Worm (Caenorhabditis elegans) whole organism, early embryonic: ENCODE data around the gene K10G4.10.
"Not testable (repeated sequence)": the region's sequence is repeated elsewhere in the genome, so short reads cannot be mapped to it uniquely, and the experiment has no call there.

Experiments used
- B0310.2 ChIP-seq: sonication (generic microtip); optimal IDR thresholded peaks from 2 replicates; lab custom pipeline; 2016; ENCODE audit warnings: mild to moderate bottlenecking, missing genetic modification characterization, missing compliant biosample characterization
- F13C5.2 ChIP-seq: sonication (generic microtip); optimal IDR thresholded peaks from 2 replicates; lab custom pipeline; 2017; ENCODE audit warnings: mild to moderate bottlenecking, missing genetic modification characterization, inconsistent platforms, missing compliant biosample characterization
- aly-1 ChIP-seq: sonication (generic microtip); optimal IDR thresholded peaks from 2 replicates; lab custom pipeline; 2016; ENCODE audit warnings: missing genetic modification characterization, missing compliant biosample characterization
- ama-1 ChIP-seq: fragments of 150-350 bp; optimal IDR thresholded peaks from 2 replicates; lab custom pipeline; 2014
- ceh-13 ChIP-seq: fragments of 200-800 bp; sonication (Bioruptor generic); optimal IDR thresholded peaks from 2 replicates; lab custom pipeline; 2018; ENCODE audit warnings: mild to moderate bottlenecking, missing genetic modification characterization, missing compliant biosample characterization
- ceh-36 ChIP-seq: sonication (generic microtip); optimal IDR thresholded peaks from 2 replicates; lab custom pipeline; 2016; ENCODE audit warnings: missing genetic modification characterization, inconsistent platforms, missing compliant biosample characterization
- ets-7 ChIP-seq: sonication (generic microtip); optimal IDR thresholded peaks from 2 replicates; lab custom pipeline; 2016; ENCODE audit warnings: missing genotype, missing genetic modification characterization, missing compliant biosample characterization
- flt-1 ChIP-seq: fragments of 200-800 bp; sonication (Bioruptor generic); IDR thresholded peaks from 2 replicates; pipeline ENCODE4 v1.3.6; 2022; ENCODE audit warnings: missing genetic modification characterization, missing compliant biosample characterization
- hmbx-1 ChIP-seq: sonication (generic microtip); optimal IDR thresholded peaks from 2 replicates; lab custom pipeline; 2016; ENCODE audit warnings: mild to moderate bottlenecking, missing genetic modification characterization, missing compliant biosample characterization
- hmg-4 ChIP-seq: fragments of 200-800 bp; sonication (Bioruptor generic); optimal IDR thresholded peaks from 2 replicates; lab custom pipeline; 2018; ENCODE audit warnings: mild to moderate bottlenecking, missing genetic modification characterization, missing compliant biosample characterization
- hnd-1 ChIP-seq: sonication (generic microtip); optimal IDR thresholded peaks from 2 replicates; lab custom pipeline; 2016; ENCODE audit warnings: missing genetic modification characterization, missing compliant biosample characterization
- pes-1 ChIP-seq: fragments of 200-800 bp; sonication (Bioruptor generic); IDR thresholded peaks from 2 replicates; pipeline ENCODE4 v1.3.6; 2022; ENCODE audit warnings: missing genetic modification reagents, missing genetic modification characterization, missing compliant biosample characterization
- scrt-1 ChIP-seq: fragments of 200-800 bp; sonication (Bioruptor generic); IDR thresholded peaks from 2 replicates; pipeline ENCODE4 v1.3.6; 2022; ENCODE audit warnings: missing genetic modification characterization, missing compliant biosample characterization
- sea-1 ChIP-seq: fragments of 200-800 bp; sonication (Bioruptor generic); conservative IDR thresholded peaks from 2 replicates; pipeline ENCODE4 v1.3.6; 2022; ENCODE audit warnings: missing genetic modification characterization, missing compliant biosample characterization
- tbx-11 ChIP-seq: fragments of 200-800 bp; sonication (Bioruptor generic); IDR thresholded peaks from 2 replicates; pipeline ENCODE4 v1.3.6; 2022; ENCODE audit warnings: missing genetic modification characterization, missing compliant biosample characterization
- tbx-37 ChIP-seq: fragments of 200-800 bp; sonication (Bioruptor generic); conservative IDR thresholded peaks from 2 replicates; pipeline ENCODE4 v1.3.6; 2022; ENCODE audit warnings: missing genetic modification reagents, missing genetic modification characterization, missing compliant biosample characterization
- tra-4 ChIP-seq: sonication (generic microtip); optimal IDR thresholded peaks from 2 replicates; lab custom pipeline; 2017; ENCODE audit warnings: missing genetic modification characterization, missing compliant biosample characterization

K10G4.10 gene

DNA sequence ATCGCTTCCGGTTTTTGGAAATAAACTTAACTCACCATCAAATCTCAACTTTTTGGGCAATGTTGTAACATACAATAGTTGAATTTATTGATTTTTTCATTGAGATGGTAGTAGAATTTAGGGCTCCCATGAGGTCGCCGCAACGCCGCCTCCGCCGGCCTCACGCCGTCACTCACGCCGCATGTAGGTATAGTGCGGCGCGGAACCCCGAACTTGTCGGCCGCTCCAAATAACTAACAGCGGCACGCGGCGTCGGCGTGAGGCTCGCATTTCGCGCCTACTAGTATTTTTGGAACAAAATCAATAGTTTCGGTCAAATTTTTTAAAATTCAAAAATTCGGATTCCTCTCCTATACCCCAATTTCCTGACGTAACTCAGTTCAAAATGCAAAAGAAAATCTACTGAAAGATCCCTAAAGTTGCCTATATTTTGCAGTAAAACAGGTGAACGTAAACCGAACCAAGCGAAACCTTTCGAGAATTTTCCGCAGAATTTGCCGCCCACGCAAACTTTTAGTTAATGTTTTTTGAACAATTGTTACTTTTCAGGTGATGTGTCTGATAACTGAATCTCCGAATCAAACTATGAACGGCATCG lies 21.9 kb upstream of the K10G4.10 start, which contains the start of gene Y61B8A.6:
Y61B8A.6 (plus strand) TSS at position 548 of the 598 bp plus-strand sequence.
- no peak for TF ChIP-seq ets-7 (tag; lab: Kevin White, UChicago)

DNA sequence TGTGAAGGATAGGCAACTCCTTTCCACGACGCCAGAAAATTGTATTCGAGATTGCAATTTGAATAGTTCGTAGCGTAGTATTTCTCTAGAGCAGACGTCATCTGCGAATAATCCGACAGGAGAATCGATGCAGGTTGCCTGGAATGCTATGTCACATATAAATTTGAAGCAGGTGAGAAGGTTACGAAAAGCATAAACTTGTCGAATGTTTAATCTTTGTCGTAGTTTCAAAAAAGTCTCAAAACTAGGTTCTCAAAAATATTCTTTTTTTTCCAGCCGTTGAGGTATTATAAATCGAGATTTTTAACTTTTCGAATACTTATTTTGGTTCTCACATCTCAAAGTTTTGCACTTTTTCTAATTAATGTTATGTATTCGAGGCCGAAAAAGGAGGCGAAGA lies 18.3 kb upstream of the K10G4.10 start, which contains the start of gene srh-116:
srh-116 (minus strand) TSS at position 101 of the 400 bp plus-strand sequence.
- TF ChIP-seq scrt-1 (GFP tag; lab: Robert Waterston, UW); hnd-1 (tag; lab: Kevin White, UChicago); flt-1 (GFP tag; lab: Robert Waterston, UW): not testable (repeated sequence)

DNA sequence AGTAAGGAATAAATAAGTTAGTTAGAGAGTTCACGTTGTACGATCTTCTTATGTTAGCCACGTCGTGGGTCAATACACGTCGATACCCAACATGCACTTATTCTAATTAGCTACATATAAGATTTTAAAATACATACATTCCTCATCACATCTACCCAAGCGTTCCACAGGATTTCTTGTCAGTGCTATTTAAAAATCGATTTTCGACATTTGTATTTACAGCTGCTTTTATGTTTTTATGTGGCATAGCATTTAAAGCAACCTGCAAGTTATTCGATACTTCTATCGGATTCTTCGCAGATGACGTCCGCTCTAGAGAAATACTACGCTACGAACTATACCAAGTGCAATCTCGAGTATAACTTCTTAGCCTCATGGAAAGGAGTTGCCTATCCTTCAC lies 17.9 kb upstream of the K10G4.10 start, which contains the start of gene srh-115:
srh-115 (plus strand) TSS at position 301 of the 400 bp plus-strand sequence.
- TF ChIP-seq F13C5.2 (tag; lab: Kevin White, UChicago) (no peak), scrt-1 (GFP tag; lab: Robert Waterston, UW) (no peak), B0310.2 (tag; lab: Kevin White, UChicago) (no peak), sea-1 (GFP tag; lab: Robert Waterston, UW) (no peak)

DNA sequence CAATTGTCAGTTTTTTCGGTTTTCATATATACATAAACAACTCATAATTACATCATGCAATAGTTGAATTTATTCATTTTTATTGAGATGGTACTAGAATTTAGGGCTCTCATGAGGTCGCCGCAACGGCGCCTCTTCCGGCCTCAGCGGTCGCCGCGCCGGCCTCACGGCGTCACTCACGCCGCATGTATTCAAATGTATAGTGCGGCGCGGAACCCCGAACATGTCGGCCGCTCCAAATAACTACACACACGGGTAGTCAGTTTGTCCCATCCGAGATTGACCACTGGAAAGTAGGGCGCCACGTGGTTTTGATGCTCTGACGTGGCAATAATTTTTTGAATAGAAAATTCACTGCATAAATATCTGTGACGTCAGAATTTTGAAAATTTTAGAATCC lies 15.7 kb upstream of the K10G4.10 start:
- TF ChIP-seq tbx-11 (GFP tag; lab: Robert Waterston, UW): no peak
- TF ChIP-seq scrt-1 (GFP tag; lab: Robert Waterston, UW): no peak
- no peak for TF ChIP-seq aly-1 (tag; lab: Kevin White, UChicago)
- no peak for TF ChIP-seq ceh-36 (tag; lab: Kevin White, UChicago)
- TF ChIP-seq flt-1 (GFP tag; lab: Robert Waterston, UW): no peak
- no peak for TF ChIP-seq B0310.2 (tag; lab: Kevin White, UChicago)
- no peak for TF ChIP-seq hnd-1 (tag; lab: Kevin White, UChicago)
- TF ChIP-seq hmbx-1 (tag; lab: Kevin White, UChicago): no peak
- no peak for TF ChIP-seq tbx-37 (GFP tag; lab: Robert Waterston, UW)
- no peak for TF ChIP-seq ets-7 (tag; lab: Kevin White, UChicago)
- no peak for TF ChIP-seq ama-1 (lab: Kevin White, UChicago)
- TF ChIP-seq tra-4 (tag; lab: Kevin White, UChicago): no peak
- TF ChIP-seq hmg-4 (GFP tag; lab: Kevin White, UChicago): no peak
- TF ChIP-seq ceh-13: no peak
- no peak for TF ChIP-seq F13C5.2 (tag; lab: Kevin White, UChicago)
- no peak for TF ChIP-seq pes-1 (GFP tag; lab: Robert Waterston, UW)
- TF ChIP-seq sea-1 (GFP tag; lab: Robert Waterston, UW): no peak

DNA sequence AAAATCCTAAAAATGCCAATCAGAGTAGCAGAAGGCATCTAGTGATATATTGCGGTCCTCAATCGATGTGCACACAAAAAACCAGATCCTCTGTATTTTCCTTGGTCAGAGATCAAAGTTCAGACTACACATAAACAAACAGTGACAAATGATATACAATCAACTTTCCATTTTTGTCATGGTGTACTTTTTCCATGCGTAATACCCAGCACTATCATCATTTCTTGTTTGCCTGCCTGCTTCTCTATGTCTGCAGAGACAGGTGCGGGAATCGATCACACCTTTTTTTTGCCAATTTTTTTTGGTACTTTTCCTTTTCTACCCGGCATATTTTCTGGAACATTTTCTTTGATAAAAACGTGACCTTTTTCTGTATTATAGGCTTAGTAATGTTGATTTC lies 15.1 kb upstream of the K10G4.10 start:
- TF ChIP-seq ceh-13 (no peak), B0310.2 (tag; lab: Kevin White, UChicago) (no peak), ama-1 (lab: Kevin White, UChicago) (no peak), ceh-36 (tag; lab: Kevin White, UChicago) (no peak), F13C5.2 (tag; lab: Kevin White, UChicago) (no peak), tra-4 (tag; lab: Kevin White, UChicago) (no peak), scrt-1 (GFP tag; lab: Robert Waterston, UW) (no peak), sea-1 (GFP tag; lab: Robert Waterston, UW) (no peak), hnd-1 (tag; lab: Kevin White, UChicago) (no peak), flt-1 (GFP tag; lab: Robert Waterston, UW) (no peak), aly-1 (tag; lab: Kevin White, UChicago) (no peak), pes-1 (GFP tag; lab: Robert Waterston, UW) (no peak), ets-7 (tag; lab: Kevin White, UChicago) (no peak), tbx-37 (GFP tag; lab: Robert Waterston, UW) (no peak), hmbx-1 (tag; lab: Kevin White, UChicago) (no peak), hmg-4 (GFP tag; lab: Kevin White, UChicago) (no peak), tbx-11 (GFP tag; lab: Robert Waterston, UW) (no peak)

DNA sequence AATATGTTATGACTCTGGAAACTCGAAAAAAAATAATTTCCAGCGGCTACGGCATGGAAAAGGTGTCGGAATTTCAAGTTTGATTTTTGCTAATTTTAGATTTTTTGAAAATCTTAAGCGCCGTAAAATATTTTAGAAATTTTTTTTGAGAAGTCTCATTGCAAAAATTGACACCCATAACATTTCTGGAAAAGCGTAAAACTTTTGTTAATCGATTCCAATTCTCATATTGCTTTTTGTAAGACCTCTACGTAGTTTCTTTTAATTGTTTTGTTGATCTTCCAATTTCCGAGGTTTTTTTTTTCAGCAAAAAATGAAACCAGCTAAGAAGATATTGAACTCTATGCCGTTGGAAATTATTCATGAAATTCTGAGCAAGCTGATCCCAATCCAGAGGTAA lies 14.5 kb upstream of the K10G4.10 start, which contains the start of gene fbxa-85:
fbxa-85 (plus strand) TSS at position 301 of the 400 bp plus-strand sequence.
- TF ChIP-seq tbx-37 (GFP tag; lab: Robert Waterston, UW) (no peak), scrt-1 (GFP tag; lab: Robert Waterston, UW) (no peak), flt-1 (GFP tag; lab: Robert Waterston, UW) (no peak), aly-1 (tag; lab: Kevin White, UChicago) (no peak), tra-4 (tag; lab: Kevin White, UChicago) (no peak)

DNA sequence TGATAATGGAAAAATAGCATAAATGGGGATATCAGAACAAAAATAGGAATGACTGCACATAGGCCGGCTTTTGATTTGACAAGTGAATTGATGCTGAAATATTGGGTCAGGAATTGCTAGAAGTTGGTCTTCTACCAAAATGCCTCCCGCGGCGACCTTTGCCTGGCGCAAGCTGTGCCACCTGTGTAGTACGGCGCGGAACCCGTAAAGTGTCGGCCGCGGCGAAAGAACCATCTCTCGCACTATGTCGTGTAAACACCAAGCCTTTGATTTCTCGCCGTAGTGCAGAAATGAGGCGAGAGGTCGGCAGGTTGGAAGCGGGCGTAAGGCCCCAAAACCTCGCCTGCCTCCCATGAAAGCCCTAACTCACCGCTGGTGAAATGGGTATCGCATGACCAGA lies 12.0 kb upstream of the K10G4.10 start:
- TF ChIP-seq ets-7 (tag; lab: Kevin White, UChicago): no peak

DNA sequence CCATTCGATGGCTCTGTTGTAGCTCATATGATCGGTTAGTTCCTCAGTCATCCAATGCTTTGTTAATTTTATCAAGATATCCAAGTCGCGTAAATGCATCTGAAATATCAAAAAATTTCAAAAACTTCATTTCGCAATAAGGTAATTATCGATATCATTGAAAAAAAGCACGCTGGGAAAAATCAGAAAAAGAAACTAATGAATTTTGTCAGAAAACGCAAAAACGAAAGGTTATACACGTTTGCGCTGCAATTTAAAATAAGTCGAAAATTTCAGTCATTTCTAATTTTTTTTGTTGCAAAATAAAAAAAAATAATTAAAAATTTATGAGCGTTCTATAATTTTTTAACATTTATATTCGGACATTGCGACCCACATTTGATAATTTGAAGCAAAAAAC lies 8.5 kb upstream of the K10G4.10 start, which contains the start of gene K10G4.3:
K10G4.3 (minus strand) TSS at position 101 of the 400 bp plus-strand sequence.
- TF ChIP-seq F13C5.2, hnd-1, tra-4 (tag; lab: Kevin White, UChicago): not testable (repeated sequence)
